Fruit fly (Drosophila melanogaster): ENCODE measurements around the gene CG1910.

- TF ChIP-seq CG16779 (tag; optimal IDR thresholded peaks at IDR 0.05), result peak; percentile 28
- TF ChIP-seq CG10631 (GFP tag; optimal IDR thresholded peaks at IDR 0.05), result peak; percentile 61
- TF ChIP-seq CG6854 (GFP tag; optimal IDR thresholded peaks at IDR 0.05), result no peak
- TF ChIP-seq Ets21C (GFP tag; optimal IDR thresholded peaks at IDR 0.05), result no peak
- TF ChIP-seq cyc (GFP tag; optimal IDR thresholded peaks at IDR 0.05), result peak; percentile 7
- no peak for TF ChIP-seq fkh (GFP tag; optimal IDR thresholded peaks at IDR 0.05)
- TF ChIP-seq salr (GFP tag; optimal IDR thresholded peaks at IDR 0.05), result peak in 1 of 2 experiments; percentile 51
- TF ChIP-seq esn (GFP tag; optimal IDR thresholded peaks at IDR 0.05), result peak; percentile 5
- TF ChIP-seq Sox102F (GFP tag; optimal IDR thresholded peaks at IDR 0.05), result no peak
Observed at dm6 chr3R:31767528-31767927, 20.1 kb downstream of the CG1910 start.

All from whole organism, prepupa.